ENCODE assay signal across 1 fruit fly cellular context in genomic region chrX:12629564-12629963, dm6.
TF ChIP-seq lines count a peak whose summit lies in the region.

Gene Aven, minus strand, starts transcription at chrX:12629640.
Gene CG2540, plus strand, starts transcription at chrX:12629878.

TF ChIP-seq in whole organism, embryonic, 481 proteins besides CTCF, POLR2A, EP300 and RAD21 (continued from another document and continues in another):
- TF ChIP-seq tin (GFP tag; optimal IDR thresholded peaks at IDR 0.05; lab: Kevin White, UChicago) (peak; percentile 76), cg (GFP tag; optimal IDR thresholded peaks at IDR 0.05; lab: Kevin White, UChicago) (no peak), gce (GFP tag; IDR thresholded peaks at IDR 0.05; lab: Robert Waterston, UW) (no peak), CG2120 (GFP tag; optimal IDR thresholded peaks at IDR 0.05; lab: Kevin White, UChicago) (peak; percentile 56), CG14965 (GFP tag; optimal IDR thresholded peaks at IDR 0.05; lab: Kevin White, UChicago; ENCODE audit: borderline replicate concordance) (no peak), al (GFP tag; IDR thresholded peaks at IDR 0.05; lab: Robert Waterston, UW) (peak; percentile 58; the same call in 1 of the 2 replicates), knrl (GFP tag; IDR thresholded peaks at IDR 0.05; lab: Robert Waterston, UW; ENCODE audit: partially characterized antibody) (no peak), Aef1 (GFP tag; IDR thresholded peaks at IDR 0.05; lab: Robert Waterston, UW) (0 out of 3 replicates have a peak, but pooled peaks have one; percentile 13), CG30403 (GFP tag; optimal IDR thresholded peaks at IDR 0.05; lab: Kevin White, UChicago) (peak; percentile 83), vfl (GFP tag; optimal IDR thresholded peaks at IDR 0.05; lab: Kevin White, UChicago) (no peak), CG31224 (GFP tag; IDR thresholded peaks at IDR 0.05; lab: Robert Waterston, UW) (no peak), CG3726 (GFP tag; IDR thresholded peaks at IDR 0.05; lab: Robert Waterston, UW) (no peak), fu2 (GFP tag; optimal IDR thresholded peaks at IDR 0.05; lab: Kevin White, UChicago) (no peak), CG30020 (tag; optimal IDR thresholded peaks at IDR 0.05; lab: Kevin White, UChicago) (peak; percentile 71), CG15479 (GFP tag; optimal IDR thresholded peaks at IDR 0.05; lab: Kevin White, UChicago) (peak; percentile 7), caup (GFP tag; optimal IDR thresholded peaks at IDR 0.05; lab: Kevin White, UChicago; ENCODE audit: severe bottlenecking) (peak; percentile 86), zen2 (GFP tag; IDR thresholded peaks at IDR 0.05; lab: Robert Waterston, UW; ENCODE audit: partially characterized antibody) (no peak), dimm (GFP tag; IDR thresholded peaks at IDR 0.05; lab: Robert Waterston, UW) (no peak), CG2712 (tag; optimal IDR thresholded peaks at IDR 0.05; lab: Kevin White, UChicago) (peak; percentile 90), CG13894 (tag; optimal IDR thresholded peaks at IDR 0.05; lab: Kevin White, UChicago) (peak; percentile 85), CG8290 (GFP tag; optimal IDR thresholded peaks at IDR 0.05; lab: Kevin White, UChicago) (peak; percentile 39), CG8290 (tag; optimal IDR thresholded peaks at IDR 0.05; lab: Kevin White, UChicago) (peak in 1 of 2 experiments; percentile 16), CG12744 (GFP tag; optimal IDR thresholded peaks at IDR 0.05; lab: Kevin White, UChicago) (no peak), wor (GFP tag; IDR thresholded peaks at IDR 0.05; lab: Robert Waterston, UW) (peak; percentile 50; the same call in 1 of the 2 replicates), HmgZ (tag; optimal IDR thresholded peaks at IDR 0.05; lab: Kevin White, UChicago) (peak; percentile 67), sisA (GFP tag; IDR thresholded peaks at IDR 0.05; lab: Robert Waterston, UW) (peak; percentile 54; the same call in 1 of the 2 replicates), CG42726 (GFP tag; IDR thresholded peaks at IDR 0.05; lab: Robert Waterston, UW; ENCODE audit: partially characterized antibody) (no peak), Med (GFP tag; lab: Kevin White, UChicago) (peak; percentile 28), sd (tag; optimal IDR thresholded peaks at IDR 0.05; lab: Kevin White, UChicago) (peak; percentile 58), CG1603 (tag; optimal IDR thresholded peaks at IDR 0.05; lab: Kevin White, UChicago) (peak; percentile 0), CG17385 (GFP tag; optimal IDR thresholded peaks at IDR 0.05; lab: Kevin White, UChicago) (peak; percentile 84), NfI (GFP tag; optimal IDR thresholded peaks at IDR 0.05; lab: Kevin White, UChicago) (peak; percentile 85), Lhr (GFP tag; optimal IDR thresholded peaks at IDR 0.05; lab: Kevin White, UChicago) (peak; percentile 28), sima (GFP tag; optimal IDR thresholded peaks at IDR 0.05; lab: Kevin White, UChicago) (no peak), CG9437 (GFP tag; optimal IDR thresholded peaks at IDR 0.05; lab: Kevin White, UChicago) (peak; percentile 70), Atf3 (GFP tag; optimal IDR thresholded peaks at IDR 0.05; lab: Kevin White, UChicago) (no peak), stc (GFP tag; IDR thresholded peaks at IDR 0.05; lab: Robert Waterston, UW) (peak; percentile 62; the same call in 1 of the 2 replicates), klu (GFP tag; IDR thresholded peaks at IDR 0.05; lab: Robert Waterston, UW) (no peak), D (optimal IDR thresholded peaks at IDR 0.05; lab: Kevin White, UChicago) (no peak), D (GFP tag; optimal IDR thresholded peaks at IDR 0.05; lab: Kevin White, UChicago) (peak; percentile 73), Gug (GFP tag; IDR thresholded peaks at IDR 0.05; lab: Robert Waterston, UW) (0 out of 4 replicates have a peak, but pooled peaks have one; percentile 8), CG14441 (GFP tag; IDR thresholded peaks at IDR 0.05; lab: Robert Waterston, UW) (no peak), CG8388 (GFP tag; optimal IDR thresholded peaks at IDR 0.05; lab: Kevin White, UChicago) (peak; percentile 80), Hmr (GFP tag; optimal IDR thresholded peaks at IDR 0.05; lab: Kevin White, UChicago) (peak; percentile 87), CG6175 (GFP tag; IDR thresholded peaks at IDR 0.05; lab: Robert Waterston, UW) (no peak), CG12299 (tag; optimal IDR thresholded peaks at IDR 0.05; lab: Kevin White, UChicago) (peak; percentile 80), pnt (GFP tag; optimal IDR thresholded peaks at IDR 0.05; lab: Kevin White, UChicago) (no peak), CG17912 (GFP tag; optimal IDR thresholded peaks at IDR 0.05; lab: Kevin White, UChicago) (peak; percentile 63), Blimp-1 (GFP tag; optimal IDR thresholded peaks at IDR 0.05; lab: Kevin White, UChicago) (peak; percentile 81), sim (GFP tag; IDR thresholded peaks at IDR 0.05; lab: Robert Waterston, UW) (no peak), Myb (GFP tag; optimal IDR thresholded peaks at IDR 0.05; lab: Kevin White, UChicago) (no peak), ato (GFP tag; IDR thresholded peaks at IDR 0.05; lab: Robert Waterston, UW; ENCODE audit: partially characterized antibody) (no peak), NK7.1 (GFP tag; optimal IDR thresholded peaks at IDR 0.05; lab: Kevin White, UChicago) (no peak), D19B (GFP tag; optimal IDR thresholded peaks at IDR 0.05; lab: Kevin White, UChicago) (peak; percentile 67), gfzf (GFP tag; optimal IDR thresholded peaks at IDR 0.05; lab: Kevin White, UChicago) (no peak), CkIIα-i1 (GFP tag; IDR thresholded peaks at IDR 0.05; lab: Robert Waterston, UW) (no peak), CG13123 (GFP tag; optimal IDR thresholded peaks at IDR 0.05; lab: Kevin White, UChicago) (peak; percentile 28), ATbp (GFP tag; optimal IDR thresholded peaks at IDR 0.05; lab: Kevin White, UChicago) (peak; percentile 72), cwo (GFP tag; optimal IDR thresholded peaks at IDR 0.05; lab: Kevin White, UChicago) (peak; percentile 80), CG31365 (tag; optimal IDR thresholded peaks at IDR 0.05; lab: Kevin White, UChicago) (no peak), Atf-2 (GFP tag; optimal IDR thresholded peaks at IDR 0.05; lab: Kevin White, UChicago) (no peak), NFAT (GFP tag; IDR thresholded peaks at IDR 0.05; lab: Robert Waterston, UW) (peak; percentile 15; the same call in 1 of the 2 replicates), Ravus (GFP tag; IDR thresholded peaks at IDR 0.05; lab: Robert Waterston, UW) (peak; percentile 10; the same call in 1 of the 2 replicates), CG7987 (GFP tag; optimal IDR thresholded peaks at IDR 0.05; lab: Kevin White, UChicago) (peak; percentile 26), CG9797 (GFP tag; optimal IDR thresholded peaks at IDR 0.05; lab: Kevin White, UChicago) (peak; percentile 11), trh (GFP tag; optimal IDR thresholded peaks at IDR 0.05; lab: Kevin White, UChicago) (no peak), Dll (GFP tag; IDR thresholded peaks at IDR 0.05; lab: Robert Waterston, UW; ENCODE audit: partially characterized antibody) (0 out of 4 replicates have a peak, but pooled peaks have one; percentile 52), BtbVII (GFP tag; optimal IDR thresholded peaks at IDR 0.05; lab: Kevin White, UChicago) (peak; percentile 84), H2.0 (GFP tag; IDR thresholded peaks at IDR 0.05; lab: Robert Waterston, UW) (peak; percentile 45; the same call in 1 of the 2 replicates), CG43689 (GFP tag; IDR thresholded peaks at IDR 0.05; lab: Robert Waterston, UW) (no peak), CG11723 (GFP tag; optimal IDR thresholded peaks at IDR 0.05; lab: Kevin White, UChicago) (peak; percentile 67), Xrp1 (GFP tag; IDR thresholded peaks at IDR 0.05; lab: Robert Waterston, UW) (peak; percentile 84), pfk (GFP tag; optimal IDR thresholded peaks at IDR 0.05; lab: Kevin White, UChicago) (no peak), jigr1 (GFP tag; IDR thresholded peaks at IDR 0.05; lab: Robert Waterston, UW) (no peak), Poxn (GFP tag; IDR thresholded peaks at IDR 0.05; lab: Robert Waterston, UW) (no peak), CG6683 (GFP tag; optimal IDR thresholded peaks at IDR 0.05; lab: Kevin White, UChicago) (peak; percentile 75), ERR (GFP tag; optimal IDR thresholded peaks at IDR 0.05; lab: Kevin White, UChicago) (no peak), pho (GFP tag; optimal IDR thresholded peaks at IDR 0.05; lab: Kevin White, UChicago) (no peak), eyg (GFP tag; optimal IDR thresholded peaks at IDR 0.05; lab: Kevin White, UChicago) (no peak), Mrtf (GFP tag; IDR thresholded peaks at IDR 0.05; lab: Robert Waterston, UW) (0 out of 3 replicates have a peak, but pooled peaks have one; percentile 30), ara (GFP tag; IDR thresholded peaks at IDR 0.05; lab: Robert Waterston, UW) (peak; percentile 68), aop (GFP tag; IDR thresholded peaks at IDR 0.05; lab: Robert Waterston, UW) (no peak), HHEX (GFP tag; optimal IDR thresholded peaks at IDR 0.05; lab: Kevin White, UChicago) (peak; percentile 83), CG15073 (GFP tag; optimal IDR thresholded peaks at IDR 0.05; lab: Kevin White, UChicago) (no peak), GATAe (GFP tag; conservative IDR thresholded peaks at IDR 0.05; lab: Robert Waterston, UW) (no peak), Doc2 (GFP tag; IDR thresholded peaks at IDR 0.05; lab: Robert Waterston, UW) (no peak), nerfin-1 (tag; optimal IDR thresholded peaks at IDR 0.05; lab: Kevin White, UChicago) (peak; percentile 89), kay (GFP tag; optimal IDR thresholded peaks at IDR 0.05; lab: Kevin White, UChicago) (peak; percentile 3), CG3065 (GFP tag; optimal IDR thresholded peaks at IDR 0.05; lab: Kevin White, UChicago) (no peak), CG10274 (GFP tag; optimal IDR thresholded peaks at IDR 0.05; lab: Kevin White, UChicago) (peak; percentile 35), CG13287 (GFP tag; IDR thresholded peaks at IDR 0.05; lab: Robert Waterston, UW; ENCODE audit: partially characterized antibody) (peak; percentile 42), stwl (tag; optimal IDR thresholded peaks at IDR 0.05; lab: Kevin White, UChicago) (peak; percentile 67), bsh (GFP tag; optimal IDR thresholded peaks at IDR 0.05; lab: Kevin White, UChicago) (peak; percentile 54 to 84), CG12236 (GFP tag; optimal IDR thresholded peaks at IDR 0.05; lab: Kevin White, UChicago) (no peak), Oli (tag; optimal IDR thresholded peaks at IDR 0.05; lab: Kevin White, UChicago) (peak; percentile 86), Neu2 (GFP tag; optimal IDR thresholded peaks at IDR 0.05; lab: Kevin White, UChicago; ENCODE audit: borderline replicate concordance) (no peak), CG6854 (GFP tag; optimal IDR thresholded peaks at IDR 0.05; lab: Kevin White, UChicago) (peak; percentile 81), pros (GFP tag; optimal IDR thresholded peaks at IDR 0.05; lab: Kevin White, UChicago) (peak; percentile 32), CG6654 (GFP tag; optimal IDR thresholded peaks at IDR 0.05; lab: Kevin White, UChicago) (peak; percentile 48), CG13624 (GFP tag; optimal IDR thresholded peaks at IDR 0.05; lab: Kevin White, UChicago) (no peak), CG7357 (GFP tag; IDR thresholded peaks at IDR 0.05; lab: Robert Waterston, UW) (no peak), CG3838 (GFP tag; optimal IDR thresholded peaks at IDR 0.05; lab: Kevin White, UChicago) (no peak), CG18764 (GFP tag; optimal IDR thresholded peaks at IDR 0.05; lab: Kevin White, UChicago) (peak; percentile 55), dan (GFP tag; IDR thresholded peaks at IDR 0.05; lab: Robert Waterston, UW) (no peak), Dad (GFP tag; optimal IDR thresholded peaks at IDR 0.05; lab: Kevin White, UChicago) (no peak), fd64A (GFP tag; optimal IDR thresholded peaks at IDR 0.05; lab: Kevin White, UChicago) (no peak), Jarid2 (GFP tag; optimal IDR thresholded peaks at IDR 0.05; lab: Kevin White, UChicago) (peak; percentile 4), usp (GFP tag; optimal IDR thresholded peaks at IDR 0.05; lab: Kevin White, UChicago) (no peak), sug (tag; optimal IDR thresholded peaks at IDR 0.05; lab: Kevin White, UChicago) (peak; percentile 90), chif (GFP tag; optimal IDR thresholded peaks at IDR 0.05; lab: Kevin White, UChicago) (no peak), emc (GFP tag; optimal IDR thresholded peaks at IDR 0.05; lab: Kevin White, UChicago) (no peak), CG8765 (GFP tag; IDR thresholded peaks at IDR 0.05; lab: Robert Waterston, UW) (no peak), MBD-R2 (GFP tag; IDR thresholded peaks at IDR 0.05; lab: Robert Waterston, UW) (peak; percentile 79), CG10565 (GFP tag; optimal IDR thresholded peaks at IDR 0.05; lab: Kevin White, UChicago) (no peak), row (GFP tag; IDR thresholded peaks at IDR 0.05; lab: Robert Waterston, UW) (peak; percentile 90), CG12155 (GFP tag; optimal IDR thresholded peaks at IDR 0.05; lab: Kevin White, UChicago) (peak; percentile 74), CG1832 (GFP tag; optimal IDR thresholded peaks at IDR 0.05; lab: Kevin White, UChicago) (no peak), dm (GFP tag; optimal IDR thresholded peaks at IDR 0.05; lab: Kevin White, UChicago) (no peak), nau (GFP tag; optimal IDR thresholded peaks at IDR 0.05; lab: Kevin White, UChicago) (no peak), gem (tag; optimal IDR thresholded peaks at IDR 0.05; lab: Kevin White, UChicago) (peak; percentile 93), wdn (GFP tag; IDR thresholded peaks at IDR 0.05; lab: Robert Waterston, UW) (no peak), mld (GFP tag; IDR thresholded peaks at IDR 0.05; lab: Robert Waterston, UW; ENCODE audit: partially characterized antibody) (no peak), tap (tag; optimal IDR thresholded peaks at IDR 0.05; lab: Kevin White, UChicago) (peak; percentile 81), exex (tag; optimal IDR thresholded peaks at IDR 0.05; lab: Kevin White, UChicago) (peak; percentile 76), grau (tag; optimal IDR thresholded peaks at IDR 0.05; lab: Kevin White, UChicago) (peak; percentile 90), salm (tag; optimal IDR thresholded peaks at IDR 0.05; lab: Kevin White, UChicago) (peak; percentile 75), CG4424 (GFP tag; optimal IDR thresholded peaks at IDR 0.05; lab: Kevin White, UChicago) (peak; percentile 72), CG13424 (tag; optimal IDR thresholded peaks at IDR 0.05; lab: Kevin White, UChicago) (peak; percentile 94), dysf (GFP tag; IDR thresholded peaks at IDR 0.05; lab: Robert Waterston, UW) (peak; percentile 77), inv (GFP tag; IDR thresholded peaks at IDR 0.05; lab: Robert Waterston, UW; ENCODE audit: partially characterized antibody) (no peak), ken (GFP tag; IDR thresholded peaks at IDR 0.05; lab: Robert Waterston, UW) (0 out of 3 replicates have a peak, but pooled peaks have one; percentile 38), CG2678 (tag; optimal IDR thresholded peaks at IDR 0.05; lab: Kevin White, UChicago) (peak; percentile 92)
